Worm (Caenorhabditis elegans): ENCODE measurements around the gene dsh-2.

Gene dsh-2

ce11 chrII:5056254-5056653, 24.7 kb downstream of the dsh-2 start:
- no peak for TF ChIP-seq B0310.2 (tag; optimal IDR thresholded peaks at IDR 0.05)
- no peak for TF ChIP-seq ama-1 (optimal IDR thresholded peaks at IDR 0.05)

- TF ChIP-seq F13C5.2 (tag; optimal IDR thresholded peaks at IDR 0.05) (peak; percentile 83), hnd-1 (tag; optimal IDR thresholded peaks at IDR 0.05) (no peak), tbx-11 (GFP tag; IDR thresholded peaks at IDR 0.05) (no peak), tbx-37 (GFP tag; conservative IDR thresholded peaks at IDR 0.05) (peak; percentile 56; the same call in 1 of the 2 replicates), hmg-4 (GFP tag; optimal IDR thresholded peaks at IDR 0.05) (peak; percentile 65), flt-1 (GFP tag; IDR thresholded peaks at IDR 0.05) (peak; percentile 69; the same call in 1 of the 2 replicates)
Observed at ce11 chrII:5055129-5055666, 25.8 kb downstream of the dsh-2 start, which contains the start of the genes ify-1 and rpl-22. ify-1 (minus strand) TSS chrII:5055179. rpl-22 (plus strand) TSS chrII:5055616.

- no peak for TF ChIP-seq flt-1 (GFP tag; IDR thresholded peaks at IDR 0.05)
- TF ChIP-seq hmg-4 (GFP tag; optimal IDR thresholded peaks at IDR 0.05): no peak
- TF ChIP-seq ets-7 (tag; optimal IDR thresholded peaks at IDR 0.05): no peak
- TF ChIP-seq tbx-37 (GFP tag; conservative IDR thresholded peaks at IDR 0.05): no peak
- TF ChIP-seq scrt-1 (GFP tag; IDR thresholded peaks at IDR 0.05): no peak
- no peak for TF ChIP-seq pes-1 (GFP tag; IDR thresholded peaks at IDR 0.05)
- TF ChIP-seq B0310.2 (tag; optimal IDR thresholded peaks at IDR 0.05): no peak
- no peak for TF ChIP-seq aly-1 (tag; optimal IDR thresholded peaks at IDR 0.05)
Observed at ce11 chrII:5050776-5051175, 30.2 kb downstream of the dsh-2 start.

ce11 chrII:5049865-5050342, 31.1 kb downstream of the dsh-2 start, which contains the start of gene F33G12.6:
F33G12.6 (plus strand) TSS chrII:5049915.
- TF ChIP-seq ama-1 (optimal IDR thresholded peaks at IDR 0.05): no peak
- no peak for TF ChIP-seq ceh-36 (tag; optimal IDR thresholded peaks at IDR 0.05)
- no peak for TF ChIP-seq ets-7 (tag; optimal IDR thresholded peaks at IDR 0.05)
- TF ChIP-seq tra-4 (tag; optimal IDR thresholded peaks at IDR 0.05): no peak
- no peak for TF ChIP-seq hnd-1 (tag; optimal IDR thresholded peaks at IDR 0.05)
- TF ChIP-seq aly-1 (tag; optimal IDR thresholded peaks at IDR 0.05): no peak
- no peak for TF ChIP-seq sea-1 (GFP tag; conservative IDR thresholded peaks at IDR 0.05)
- no peak for TF ChIP-seq scrt-1 (GFP tag; IDR thresholded peaks at IDR 0.05)
- no peak for TF ChIP-seq pes-1 (GFP tag; IDR thresholded peaks at IDR 0.05)
- TF ChIP-seq tbx-11 (GFP tag; IDR thresholded peaks at IDR 0.05): no peak
- TF ChIP-seq tbx-37 (GFP tag; conservative IDR thresholded peaks at IDR 0.05): no peak
- no peak for TF ChIP-seq hmbx-1 (tag; optimal IDR thresholded peaks at IDR 0.05)
- no peak for TF ChIP-seq ceh-13 (GFP tag; optimal IDR thresholded peaks at IDR 0.05)
- TF ChIP-seq hmg-4 (GFP tag; optimal IDR thresholded peaks at IDR 0.05): no peak
- no peak for TF ChIP-seq B0310.2 (tag; optimal IDR thresholded peaks at IDR 0.05)
- TF ChIP-seq F13C5.2 (tag; optimal IDR thresholded peaks at IDR 0.05): no peak
- no peak for TF ChIP-seq flt-1 (GFP tag; IDR thresholded peaks at IDR 0.05)

- TF ChIP-seq ets-7 (tag; optimal IDR thresholded peaks at IDR 0.05) (no peak), F13C5.2 (tag; optimal IDR thresholded peaks at IDR 0.05) (no peak), aly-1 (tag; optimal IDR thresholded peaks at IDR 0.05) (no peak), hmg-4 (GFP tag; optimal IDR thresholded peaks at IDR 0.05) (no peak), B0310.2 (tag; optimal IDR thresholded peaks at IDR 0.05) (no peak), flt-1 (GFP tag; IDR thresholded peaks at IDR 0.05) (no peak), tra-4 (tag; optimal IDR thresholded peaks at IDR 0.05) (no peak), scrt-1 (GFP tag; IDR thresholded peaks at IDR 0.05) (no peak), tbx-11 (GFP tag; IDR thresholded peaks at IDR 0.05) (no peak), tbx-37 (GFP tag; conservative IDR thresholded peaks at IDR 0.05) (no peak)
Observed at ce11 chrII:5049249-5049648, 31.7 kb downstream of the dsh-2 start.

ce11 chrII:5048185-5048795, 32.7 kb downstream of the dsh-2 start:
- no peak for TF ChIP-seq pes-1 (GFP tag; IDR thresholded peaks at IDR 0.05)
- no peak for TF ChIP-seq tbx-37 (GFP tag; conservative IDR thresholded peaks at IDR 0.05)
- no peak for TF ChIP-seq F13C5.2 (tag; optimal IDR thresholded peaks at IDR 0.05)
- no peak for TF ChIP-seq tra-4 (tag; optimal IDR thresholded peaks at IDR 0.05)
- no peak for TF ChIP-seq sea-1 (GFP tag; conservative IDR thresholded peaks at IDR 0.05)
- no peak for TF ChIP-seq ets-7 (tag; optimal IDR thresholded peaks at IDR 0.05)
- TF ChIP-seq B0310.2 (tag; optimal IDR thresholded peaks at IDR 0.05): no peak
- no peak for TF ChIP-seq flt-1 (GFP tag; IDR thresholded peaks at IDR 0.05)
- TF ChIP-seq ceh-36 (tag; optimal IDR thresholded peaks at IDR 0.05): no peak

ce11 chrII:5047279-5047678, 33.7 kb downstream of the dsh-2 start:
- TF ChIP-seq flt-1 (GFP tag; IDR thresholded peaks at IDR 0.05): no peak
- no peak for TF ChIP-seq ama-1 (optimal IDR thresholded peaks at IDR 0.05)

- no peak for TF ChIP-seq ama-1 (optimal IDR thresholded peaks at IDR 0.05)
- no peak for TF ChIP-seq tbx-11 (GFP tag; IDR thresholded peaks at IDR 0.05)
- no peak for TF ChIP-seq B0310.2 (tag; optimal IDR thresholded peaks at IDR 0.05)
- TF ChIP-seq tra-4 (tag; optimal IDR thresholded peaks at IDR 0.05): no peak
- no peak for TF ChIP-seq pes-1 (GFP tag; IDR thresholded peaks at IDR 0.05)
- no peak for TF ChIP-seq ets-7 (tag; optimal IDR thresholded peaks at IDR 0.05)
- TF ChIP-seq hmbx-1 (tag; optimal IDR thresholded peaks at IDR 0.05): no peak
- TF ChIP-seq ceh-13 (GFP tag; optimal IDR thresholded peaks at IDR 0.05): no peak
- no peak for TF ChIP-seq F13C5.2 (tag; optimal IDR thresholded peaks at IDR 0.05)
- TF ChIP-seq tbx-37 (GFP tag; conservative IDR thresholded peaks at IDR 0.05): no peak
- no peak for TF ChIP-seq hnd-1 (tag; optimal IDR thresholded peaks at IDR 0.05)
- no peak for TF ChIP-seq aly-1 (tag; optimal IDR thresholded peaks at IDR 0.05)
- TF ChIP-seq scrt-1 (GFP tag; IDR thresholded peaks at IDR 0.05): no peak
- no peak for TF ChIP-seq sea-1 (GFP tag; conservative IDR thresholded peaks at IDR 0.05)
- no peak for TF ChIP-seq flt-1 (GFP tag; IDR thresholded peaks at IDR 0.05)
- no peak for TF ChIP-seq ceh-36 (tag; optimal IDR thresholded peaks at IDR 0.05)
- no peak for TF ChIP-seq hmg-4 (GFP tag; optimal IDR thresholded peaks at IDR 0.05)
Observed at ce11 chrII:5046209-5047200, 34.5 kb downstream of the dsh-2 start.
